Fruit fly (Drosophila melanogaster) whole organism, embryonic: ENCODE measurements around the gene CG4537.
A peak's percentile ranks its signal among the peaks of the same experiment; 100 is the strongest.

Experiments used
- Atf-2 ChIP-seq: fragments of 200-800 bp; sonication (Bioruptor generic); optimal IDR thresholded peaks from 2 replicates; lab custom pipeline; 2016; ENCODE audit warnings: missing biosample characterization, missing genetic modification characterization
- CG10654 ChIP-seq: fragments of 200-800 bp; sonication (Bioruptor generic); optimal IDR thresholded peaks from 2 replicates; lab custom pipeline; 2016; ENCODE audit warnings: missing biosample characterization, missing genetic modification characterization
- CG12942 ChIP-seq: fragments of 200-800 bp; sonication (Bioruptor generic); optimal IDR thresholded peaks from 3 replicates; lab custom pipeline; 2016; ENCODE audit warnings: missing biosample characterization, missing genetic modification characterization
- CG13123 ChIP-seq: fragments of 200-800 bp; sonication (Bioruptor generic); optimal IDR thresholded peaks from 2 replicates; lab custom pipeline; 2016; ENCODE audit warnings: missing biosample characterization, missing genetic modification characterization
- CG13424 ChIP-seq: fragments of 200-800 bp; sonication (Bioruptor generic); optimal IDR thresholded peaks from 2 replicates; lab custom pipeline; 2019; ENCODE audit warnings: missing biosample characterization, mild to moderate bottlenecking, missing genetic modification characterization, moderate library complexity
- CG14860 ChIP-seq: fragments of 200-800 bp; sonication (Bioruptor generic); IDR thresholded peaks from 3 replicates; pipeline ENCODE4 v1.3.6; 2022; ENCODE audit warnings: missing biosample characterization, missing genetic modification characterization; ENCODE audit not compliant: partially characterized antibody
- CG1602 ChIP-seq: fragments of 200-800 bp; sonication (Bioruptor generic); optimal IDR thresholded peaks from 3 replicates; lab custom pipeline; 2016; ENCODE audit warnings: missing biosample characterization, missing genetic modification characterization
- CG16815 ChIP-seq: fragments of 200-800 bp; sonication (Bioruptor generic); optimal IDR thresholded peaks from 3 replicates; lab custom pipeline; 2017; ENCODE audit warnings: missing biosample characterization, mild to moderate bottlenecking, missing genetic modification characterization
- CG18476 ChIP-seq: fragments of 200-800 bp; sonication (Bioruptor generic); optimal IDR thresholded peaks from 2 replicates; lab custom pipeline; 2016; ENCODE audit warnings: missing biosample characterization, mild to moderate bottlenecking, missing genetic modification characterization
- CG18764 ChIP-seq: fragments of 200-800 bp; sonication (Bioruptor generic); optimal IDR thresholded peaks from 3 replicates; lab custom pipeline; 2016; ENCODE audit warnings: missing biosample characterization, missing genetic modification characterization
- CG2120 ChIP-seq: fragments of 200-800 bp; sonication (Bioruptor generic); optimal IDR thresholded peaks from 3 replicates; lab custom pipeline; 2016; ENCODE audit warnings: missing biosample characterization, missing genetic modification characterization
- CG30403 ChIP-seq: fragments of 200-800 bp; sonication (Bioruptor generic); optimal IDR thresholded peaks from 3 replicates; lab custom pipeline; 2016; ENCODE audit warnings: missing biosample characterization, missing genetic modification characterization
- CG31224 ChIP-seq: fragments of 200-800 bp; sonication (Bioruptor generic); IDR thresholded peaks from 2 replicates; pipeline ENCODE4 v1.3.6; 2022; ENCODE audit warnings: missing biosample characterization, missing genetic modification characterization
- CG5180 ChIP-seq: fragments of 200-800 bp; sonication (Bioruptor generic); optimal IDR thresholded peaks from 3 replicates; lab custom pipeline; 2017; ENCODE audit warnings: missing biosample characterization, missing genetic modification characterization, mild to moderate bottlenecking, moderate library complexity, missing genetic modification reagents
- CG6175 ChIP-seq: fragments of 200-800 bp; sonication (Bioruptor generic); IDR thresholded peaks from 3 replicates; pipeline ENCODE4 v1.3.6; 2022; ENCODE audit warnings: missing biosample characterization, missing genetic modification characterization
- CG6272 ChIP-seq: fragments of 200-800 bp; sonication (Bioruptor generic); IDR thresholded peaks from 2 replicates; pipeline ENCODE4 v1.3.6; 2022; ENCODE audit warnings: missing biosample characterization, missing genetic modification characterization
- CG6683 ChIP-seq: fragments of 200-800 bp; sonication (Bioruptor generic); optimal IDR thresholded peaks from 2 replicates; lab custom pipeline; 2017; ENCODE audit warnings: missing biosample characterization, mild to moderate bottlenecking, missing genetic modification characterization, missing genetic modification reagents
- CG6791 ChIP-seq: fragments of 200-800 bp; sonication (Bioruptor generic); IDR thresholded peaks from 3 replicates; pipeline ENCODE4 v1.3.6; 2022; ENCODE audit warnings: missing biosample characterization, missing genetic modification characterization; ENCODE audit not compliant: partially characterized antibody
- CG9876 ChIP-seq: fragments of 200-800 bp; sonication (Bioruptor generic); optimal IDR thresholded peaks from 2 replicates; lab custom pipeline; 2016; ENCODE audit warnings: missing biosample characterization, missing genetic modification characterization
- CG9932 ChIP-seq: fragments of 200-800 bp; sonication (Bioruptor generic); IDR thresholded peaks from 2 replicates; pipeline ENCODE4 v1.3.6; 2022; ENCODE audit warnings: missing biosample characterization, missing genetic modification characterization
- CkIIα-i1 ChIP-seq: fragments of 200-800 bp; sonication (Bioruptor generic); IDR thresholded peaks from 2 replicates; pipeline ENCODE4 v1.3.6; 2022; ENCODE audit warnings: missing biosample characterization, missing genetic modification characterization
- CrebB ChIP-seq: fragments of 200-800 bp; sonication (Bioruptor generic); optimal IDR thresholded peaks from 3 replicates; lab custom pipeline; 2018; ENCODE audit warnings: missing biosample characterization, mild to moderate bottlenecking, missing genetic modification characterization
- E2f2 ChIP-seq: fragments of 200-800 bp; sonication (Bioruptor generic); IDR thresholded peaks from 2 replicates; pipeline ENCODE4 v1.3.6; 2022; ENCODE audit warnings: missing biosample characterization, missing genetic modification characterization
- Ets97D ChIP-seq: fragments of 200-800 bp; sonication (Bioruptor generic); optimal IDR thresholded peaks from 3 replicates; lab custom pipeline; 2016; ENCODE audit warnings: missing biosample characterization, missing genetic modification characterization
- Poxn ChIP-seq: fragments of 200-800 bp; sonication (Bioruptor generic); IDR thresholded peaks from 2 replicates; pipeline ENCODE4 v1.3.6; 2022; ENCODE audit warnings: missing biosample characterization, missing genetic modification characterization
- Sin3A ChIP-seq: fragments of >200 bp; optimal IDR thresholded peaks from 2 replicates; lab custom pipeline; 2018
- Six4 ChIP-seq: fragments of 200-800 bp; sonication (Bioruptor generic); optimal IDR thresholded peaks from 2 replicates; lab custom pipeline; 2016; ENCODE audit warnings: missing biosample characterization, missing genetic modification characterization
- ab ChIP-seq: fragments of 200-800 bp; sonication (Bioruptor generic); optimal IDR thresholded peaks from 2 replicates; lab custom pipeline; 2016; ENCODE audit warnings: missing biosample characterization, missing genetic modification characterization
- az2 ChIP-seq: fragments of 200-800 bp; sonication (Bioruptor generic); optimal IDR thresholded peaks from 3 replicates; lab custom pipeline; 2016; ENCODE audit warnings: missing biosample characterization, missing genetic modification characterization
- bab2 ChIP-seq: fragments of 200-800 bp; sonication (Bioruptor generic); optimal IDR thresholded peaks from 2 replicates; lab custom pipeline; 2016; ENCODE audit warnings: missing biosample characterization, missing genetic modification characterization
- br ChIP-seq: fragments of >200 bp; optimal IDR thresholded peaks from 2 replicates; lab custom pipeline; 2017
- cad ChIP-seq: fragments of >200 bp; optimal IDR thresholded peaks from 2 replicates; lab custom pipeline; 2017; ENCODE audit warnings: missing biosample characterization, missing genetic modification characterization
- caup ChIP-seq: fragments of 200-800 bp; sonication (Bioruptor generic); optimal IDR thresholded peaks from 3 replicates; lab custom pipeline; 2017; ENCODE audit warnings: missing biosample characterization, mild to moderate bottlenecking, missing genetic modification characterization, moderate library complexity; ENCODE audit not compliant: severe bottlenecking
- chm ChIP-seq: fragments of 200-800 bp; sonication (Bioruptor generic); IDR thresholded peaks from 2 replicates; pipeline ENCODE4 v1.3.6; 2022; ENCODE audit warnings: missing biosample characterization, missing genetic modification characterization
- crp ChIP-seq, 2 experiments: fragments of 200-800 bp; sonication (Bioruptor generic); optimal IDR thresholded peaks; 2 replicates in 1 of 2; 3 replicates in 1 of 2; lab custom pipeline; 2017; ENCODE audit warnings: missing biosample characterization in 2 of 2, missing genetic modification characterization in 2 of 2, mild to moderate bottlenecking in 1 of 2, moderate library complexity in 1 of 2
- dimm ChIP-seq: fragments of 200-800 bp; sonication (Bioruptor generic); IDR thresholded peaks from 2 replicates; pipeline ENCODE4 v1.3.6; 2022; ENCODE audit warnings: missing biosample characterization, missing genetic modification characterization
- dmrt11E ChIP-seq: fragments of 200-800 bp; sonication (Bioruptor generic); optimal IDR thresholded peaks from 3 replicates; lab custom pipeline; 2018; ENCODE audit warnings: missing biosample characterization, mild to moderate bottlenecking, missing genetic modification characterization, moderate library complexity
- fd102C ChIP-seq: fragments of 200-800 bp; sonication (Bioruptor generic); optimal IDR thresholded peaks from 2 replicates; lab custom pipeline; 2018; ENCODE audit warnings: missing biosample characterization, mild to moderate bottlenecking, missing genetic modification characterization, moderate library complexity
- fd64A ChIP-seq: fragments of 200-800 bp; sonication (Bioruptor generic); optimal IDR thresholded peaks from 3 replicates; lab custom pipeline; 2018; ENCODE audit warnings: missing biosample characterization, mild to moderate bottlenecking, missing genetic modification characterization
- grau ChIP-seq: fragments of 200-800 bp; optimal IDR thresholded peaks from 3 replicates; lab custom pipeline; 2019; ENCODE audit warnings: missing biosample characterization, mild to moderate bottlenecking, missing genetic modification characterization, moderate library complexity
- hb ChIP-seq: fragments of 200-800 bp; sonication (Bioruptor generic); IDR thresholded peaks from 3 replicates; pipeline ENCODE4 v1.3.6; 2022; ENCODE audit warnings: missing biosample characterization, missing genetic modification characterization; ENCODE audit not compliant: partially characterized antibody
- her ChIP-seq: fragments of 200-800 bp; sonication (Bioruptor generic); optimal IDR thresholded peaks from 2 replicates; lab custom pipeline; 2016; ENCODE audit warnings: missing biosample characterization, missing genetic modification characterization
- jing ChIP-seq: fragments of 200-800 bp; sonication (Bioruptor generic); optimal IDR thresholded peaks from 2 replicates; lab custom pipeline; 2018; ENCODE audit warnings: missing biosample characterization, mild to moderate bottlenecking, missing genetic modification characterization
- org-1 ChIP-seq: fragments of 200-800 bp; sonication (Bioruptor generic); optimal IDR thresholded peaks from 2 replicates; lab custom pipeline; 2017; ENCODE audit warnings: missing biosample characterization, missing genetic modification characterization
- pan ChIP-seq, 4 experiments: fragments of >200 bp in 3 of 4; fragments of 200-800 bp in 1 of 4; sonication (Bioruptor generic) in 1 of 4; optimal IDR thresholded peaks in 3 of 4; IDR thresholded peaks in 1 of 4; 2 replicates each; pipeline versions ENCODE4 v1.3.6 to Lab custom; 2017 to 2022; ENCODE audit warnings: missing biosample characterization in 2 of 4, missing genetic modification characterization in 2 of 4, mixed read lengths in 1 of 4
- psq ChIP-seq: fragments of 200-800 bp; sonication (Bioruptor generic); optimal IDR thresholded peaks from 2 replicates; lab custom pipeline; 2017; ENCODE audit warnings: missing biosample characterization, missing genetic modification characterization
- pzg ChIP-seq: fragments of 200-800 bp; sonication (Bioruptor generic); optimal IDR thresholded peaks from 3 replicates; lab custom pipeline; 2018; ENCODE audit warnings: missing biosample characterization, mild to moderate bottlenecking, missing genetic modification characterization, moderate library complexity
- row ChIP-seq: fragments of 200-800 bp; sonication (Bioruptor generic); IDR thresholded peaks from 3 replicates; pipeline ENCODE4 v1.3.6; 2022; ENCODE audit warnings: missing biosample characterization, missing genetic modification characterization
- run ChIP-seq: fragments of 200-800 bp; sonication (Bioruptor generic); optimal IDR thresholded peaks from 3 replicates; lab custom pipeline; 2018; ENCODE audit warnings: missing biosample characterization, mild to moderate bottlenecking, missing genetic modification characterization
- sens-2 ChIP-seq: fragments of 200-800 bp; sonication (Bioruptor generic); IDR thresholded peaks from 2 replicates; pipeline ENCODE4 v1.3.6; 2022; ENCODE audit warnings: missing biosample characterization, missing genetic modification characterization
- zen ChIP-seq: fragments of 200-800 bp; sonication (Bioruptor generic); optimal IDR thresholded peaks from 3 replicates; lab custom pipeline; 2018; ENCODE audit warnings: missing biosample characterization, mild to moderate bottlenecking, missing genetic modification characterization, moderate library complexity
- zf30C ChIP-seq: fragments of 200-800 bp; sonication (Bioruptor generic); optimal IDR thresholded peaks from 3 replicates; lab custom pipeline; 2018; ENCODE audit warnings: missing biosample characterization, mild to moderate bottlenecking, missing genetic modification characterization

Gene CG4537

DNA sequence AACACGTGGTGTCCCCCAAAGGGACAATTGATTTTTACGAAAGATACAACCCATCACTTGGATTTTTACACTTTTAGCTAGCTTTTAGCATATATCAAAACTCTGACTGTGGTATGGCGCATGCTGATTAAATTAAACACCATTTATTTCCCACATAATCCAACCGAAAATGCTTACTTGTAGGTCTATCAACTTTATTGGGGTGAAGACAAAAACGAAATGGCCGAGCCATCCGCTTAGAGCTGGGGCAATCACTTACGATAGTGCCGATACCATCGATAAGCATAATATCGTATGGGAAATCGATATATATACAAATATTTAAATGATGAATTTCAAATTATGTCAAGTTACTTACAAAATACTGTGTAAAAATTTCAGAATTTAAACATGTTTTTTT is 6.6 kb downstream of the CG4537 start, which contains the start of gene RpS2 (continued):
- TF ChIP-seq psq (GFP tag; lab: Kevin White, UChicago) (no peak), az2 (GFP tag; lab: Kevin White, UChicago) (no peak), CG6791 (GFP tag; lab: Robert Waterston, UW) (peak; percentile 99), pzg (GFP tag; lab: Kevin White, UChicago) (peak; percentile 81), CG30403 (GFP tag; lab: Kevin White, UChicago) (peak; percentile 38), cad (no peak), CG14860 (GFP tag; lab: Robert Waterston, UW) (peak; percentile 98), E2f2 (GFP tag; lab: Robert Waterston, UW) (peak; percentile 84), CG31224 (GFP tag; lab: Robert Waterston, UW) (no peak), CG13123 (GFP tag; lab: Kevin White, UChicago) (peak; percentile 36), CG6683 (GFP tag; lab: Kevin White, UChicago) (no peak), CkIIα-i1 (GFP tag; lab: Robert Waterston, UW) (no peak), bab2 (GFP tag; lab: Kevin White, UChicago) (no peak), CG5180 (GFP tag; lab: Kevin White, UChicago) (no peak), Six4 (GFP tag; lab: Kevin White, UChicago) (no peak), run (tag; lab: Kevin White, UChicago) (no peak), Atf-2 (no peak), CG18476 (no peak), hb (GFP tag; lab: Robert Waterston, UW) (peak; percentile 97), CG6175 (GFP tag; lab: Robert Waterston, UW) (no peak), zf30C (GFP tag; lab: Kevin White, UChicago) (no peak), dmrt11E (tag; lab: Kevin White, UChicago) (peak; percentile 29), dimm (GFP tag; lab: Robert Waterston, UW) (no peak), sens-2 (no peak), CG2120 (GFP tag; lab: Kevin White, UChicago) (peak; percentile 38), fd102C (GFP tag; lab: Kevin White, UChicago) (peak; percentile 22), br (lab: Kevin White, UChicago) (no peak), CrebB (tag; lab: Kevin White, UChicago) (peak; percentile 67), CG10654 (GFP tag; lab: Kevin White, UChicago) (no peak), jing (GFP tag; lab: Kevin White, UChicago) (no peak), org-1 (GFP tag; lab: Kevin White, UChicago) (no peak), CG1602 (GFP tag; lab: Kevin White, UChicago) (no peak), CG13424 (tag; lab: Kevin White, UChicago) (peak; percentile 15), row (GFP tag; lab: Robert Waterston, UW) (peak; percentile 83), CG6272 (GFP tag; lab: Robert Waterston, UW) (peak; percentile 43), Ets97D (GFP tag; lab: Kevin White, UChicago) (peak; percentile 94), chm (peak; percentile 87), fd64A (no peak), CG9876 (GFP tag; lab: Kevin White, UChicago) (no peak), caup (GFP tag; lab: Kevin White, UChicago) (peak; percentile 72), pan (optimal IDR thresholded peaks at IDR 0.05; lab: Kevin White, UChicago) (no peak), pan (GFP tag; optimal IDR thresholded peaks at IDR 0.05 in 1 of 2, IDR thresholded peaks at IDR 0.05 in 1 of 2) (peak in 1 of 2 experiments; percentile 7), zen (tag; lab: Kevin White, UChicago) (peak; percentile 3), ab (GFP tag; lab: Kevin White, UChicago) (no peak), CG16815 (GFP tag; lab: Kevin White, UChicago) (no peak), CG9932 (GFP tag; lab: Robert Waterston, UW) (peak; percentile 77), crp (GFP tag; optimal IDR thresholded peaks at IDR 0.05; lab: Kevin White, UChicago) (peak in 1 of 2 experiments; percentile 61), grau (tag; lab: Kevin White, UChicago) (no peak), her (GFP tag; lab: Kevin White, UChicago) (peak; percentile 32), Poxn (GFP tag; lab: Robert Waterston, UW) (no peak), Sin3A (lab: Kevin White, UChicago) (peak; percentile 10), CG12942 (GFP tag; lab: Kevin White, UChicago) (no peak), CG18764 (GFP tag; lab: Kevin White, UChicago) (no peak)
